Worm (Caenorhabditis elegans) whole organism, L1 larva: ENCODE measurements around the gene dsl-6.
"Not testable (repeated sequence)": the region's sequence is repeated elsewhere in the genome, so short reads cannot be mapped to it uniquely, and the experiment has no call there.

Experiments used
- F16B12.6 ChIP-seq: fragments of 150-350 bp; optimal IDR thresholded peaks from 2 replicates; lab custom pipeline; 2014; ENCODE audit warnings: missing biosample characterization, missing genetic modification characterization
- Y116A8C.19 ChIP-seq: sonication (generic microtip); optimal IDR thresholded peaks from 2 replicates; lab custom pipeline; 2016; ENCODE audit warnings: missing compliant biosample characterization, missing genetic modification characterization, borderline replicate concordance
- aha-1 ChIP-seq: fragments of 150-350 bp; optimal IDR thresholded peaks from 2 replicates; lab custom pipeline; 2014; ENCODE audit warnings: missing biosample characterization, missing genetic modification characterization
- ama-1 ChIP-seq: fragments of 150-350 bp; optimal IDR thresholded peaks from 2 replicates; lab custom pipeline; 2014
- ceh-8 ChIP-seq: fragments of 200-800 bp; sonication (Bioruptor generic); optimal IDR thresholded peaks from 2 replicates; lab custom pipeline; 2018; ENCODE audit warnings: mild to moderate bottlenecking, missing genetic modification characterization, moderate library complexity, missing compliant biosample characterization
- ceh-90 ChIP-seq: sonication (generic microtip); optimal IDR thresholded peaks from 2 replicates; lab custom pipeline; 2016; ENCODE audit warnings: missing genetic modification characterization, missing compliant biosample characterization
- dsc-1 ChIP-seq: sonication (generic microtip); optimal IDR thresholded peaks from 2 replicates; lab custom pipeline; 2016; ENCODE audit warnings: mild to moderate bottlenecking, missing genetic modification characterization, missing compliant biosample characterization
- efl-1 ChIP-seq, 4 experiments: fragments of 150-350 bp; optimal IDR thresholded peaks in 3 of 4; peaks in 1 of 4; 1 replicate in 1 of 4; 2 replicates in 3 of 4; lab custom pipeline; 2014; ENCODE audit warnings: missing biosample characterization in 2 of 4, missing genetic modification characterization in 2 of 4, missing genetic modification reagents in 2 of 4
- ets-5 ChIP-seq: fragments of 200-800 bp; sonication (Bioruptor generic); IDR thresholded peaks from 2 replicates; pipeline ENCODE4 v1.3.6; 2022; ENCODE audit warnings: missing genetic modification characterization, missing compliant biosample characterization
- isw-1 ChIP-seq: fragments of 200-800 bp; sonication (Bioruptor generic); IDR thresholded peaks from 2 replicates; pipeline ENCODE4 v1.3.6; 2022; ENCODE audit warnings: missing genetic modification characterization, missing compliant biosample characterization
- jun-1 ChIP-seq: fragments of 150-350 bp; optimal IDR thresholded peaks from 2 replicates; lab custom pipeline; 2014; ENCODE audit warnings: missing biosample characterization, missing genetic modification reagents, missing genetic modification characterization
- lin-13 ChIP-seq: fragments of 150-350 bp; optimal IDR thresholded peaks from 2 replicates; lab custom pipeline; 2014; ENCODE audit warnings: missing biosample characterization, missing genetic modification reagents, missing genetic modification characterization
- lin-15B ChIP-seq: fragments of 150-350 bp; sonication (generic microtip); optimal IDR thresholded peaks from 3 replicates; lab custom pipeline; 2014; ENCODE audit warnings: missing biosample characterization, missing genetic modification characterization
- mdl-1 ChIP-seq, 2 experiments: fragments of 150-350 bp; optimal IDR thresholded peaks; 2 replicates each; lab custom pipeline; 2014 to 2017; ENCODE audit warnings: missing biosample characterization in 2 of 2, missing genetic modification characterization in 2 of 2, inconsistent platforms in 1 of 2
- mep-1 ChIP-seq: fragments of 150-350 bp; optimal IDR thresholded peaks from 2 replicates; lab custom pipeline; 2014; ENCODE audit warnings: missing biosample characterization, missing genetic modification characterization
- nhr-11 ChIP-seq: fragments of 150-350 bp; optimal IDR thresholded peaks from 2 replicates; lab custom pipeline; 2014; ENCODE audit warnings: missing biosample characterization, missing genetic modification characterization
- nhr-12 ChIP-seq: sonication (generic microtip); optimal IDR thresholded peaks from 2 replicates; lab custom pipeline; 2017; ENCODE audit warnings: missing biosample characterization, missing genetic modification characterization
- nhr-19 ChIP-seq: fragments of 200-800 bp; sonication (Bioruptor generic); conservative IDR thresholded peaks from 2 replicates; pipeline ENCODE4 v1.3.6; 2022; ENCODE audit warnings: missing genetic modification characterization, missing compliant biosample characterization
- nhr-20 ChIP-seq: sonication (generic microtip); optimal IDR thresholded peaks from 2 replicates; lab custom pipeline; 2016; ENCODE audit warnings: mild to moderate bottlenecking, missing genetic modification characterization, missing compliant biosample characterization
- nhr-71 ChIP-seq: sonication (generic microtip); optimal IDR thresholded peaks from 2 replicates; lab custom pipeline; 2016; ENCODE audit warnings: mild to moderate bottlenecking, missing genetic modification characterization, moderate library complexity, missing compliant biosample characterization
- nhr-84 ChIP-seq: sonication (generic microtip); optimal IDR thresholded peaks from 2 replicates; lab custom pipeline; 2017; ENCODE audit warnings: missing biosample characterization, missing genetic modification characterization
- nhr-85 ChIP-seq: sonication (generic microtip); peaks from one replicate; lab custom pipeline; 2016; ENCODE audit warnings: missing genetic modification characterization, inconsistent platforms, missing compliant biosample characterization
- pax-3 ChIP-seq: fragments of 200-800 bp; sonication (Bioruptor generic); optimal IDR thresholded peaks from 2 replicates; lab custom pipeline; 2018; ENCODE audit warnings: mild to moderate bottlenecking, missing genetic modification characterization, moderate library complexity, missing compliant biosample characterization
- sox-4 ChIP-seq: sonication (generic microtip); optimal IDR thresholded peaks from 2 replicates; lab custom pipeline; 2016; ENCODE audit warnings: missing genetic modification characterization, missing compliant biosample characterization
- sptf-1 ChIP-seq: fragments of 150-350 bp; optimal IDR thresholded peaks from 2 replicates; lab custom pipeline; 2014; ENCODE audit warnings: missing biosample characterization, missing genetic modification characterization
- tbx-2 ChIP-seq: sonication (generic microtip); optimal IDR thresholded peaks from 2 replicates; lab custom pipeline; 2016; ENCODE audit warnings: missing genetic modification characterization, missing compliant biosample characterization
- unc-130 ChIP-seq: fragments of 150-350 bp; optimal IDR thresholded peaks from 2 replicates; lab custom pipeline; 2017; ENCODE audit warnings: missing biosample characterization, missing genetic modification characterization, inconsistent platforms
- ztf-11 ChIP-seq, 2 experiments: sonication (generic microtip); optimal IDR thresholded peaks; 2 replicates each; lab custom pipeline; 2016 to 2017; ENCODE audit warnings: missing genetic modification characterization in 2 of 2, missing biosample characterization in 1 of 2, missing compliant biosample characterization in 1 of 2

The dsl-6 gene

ce11 chrIV:11410084-11410483 is 12.0 kb upstream of the dsl-6 start, which contains the start of gene gfat-2:
gfat-2 (plus strand) TSS chrIV:11410228.
- no peak for TF ChIP-seq jun-1 (tag; lab: Kevin White, UChicago)

ce11 chrIV:11406744-11407690 is 8.9 kb upstream of the dsl-6 start, which contains the start of the genes his-63 and his-64:
his-63 (minus strand) TSS chrIV:11406861.
his-64 (plus strand) TSS chrIV:11407116.
- TF ChIP-seq ztf-11 (tag; optimal IDR thresholded peaks at IDR 0.05; lab: Kevin White, UChicago) (peak in 1 of 2 experiments; percentile 46), nhr-85 (tag; lab: Kevin White, UChicago) (peak; percentile 14), nhr-19 (GFP tag; lab: Robert Waterston, UW) (0 out of 2 replicates have a peak, but pooled peaks have one; percentile 18)
- TF ChIP-seq, all 84 proteins: peak for 3; not testable (repeated sequence) for 81

ce11 chrIV:11406127-11406526 is 8.0 kb upstream of the dsl-6 start:
- TF ChIP-seq efl-1 (optimal IDR thresholded peaks at IDR 0.05; lab: Kevin White, UChicago), result not testable (repeated sequence)
- TF ChIP-seq efl-1 (GFP tag; optimal IDR thresholded peaks at IDR 0.05 in 1 of 2; lab: Kevin White, UChicago), result peak in 1 of 2 experiments; percentile 21

- TF ChIP-seq tbx-2 (tag; lab: Kevin White, UChicago) (no peak), mdl-1 (tag; optimal IDR thresholded peaks at IDR 0.05; lab: Kevin White, UChicago) (no peak), pax-3 (tag; lab: Kevin White, UChicago) (no peak), F16B12.6 (no peak), ets-5 (GFP tag; lab: Robert Waterston, UW) (no peak), ceh-8 (GFP tag; lab: Kevin White, UChicago) (no peak), dsc-1 (tag; lab: Kevin White, UChicago) (no peak), nhr-71 (tag; lab: Kevin White, UChicago) (no peak), Y116A8C.19 (tag; lab: Kevin White, UChicago) (no peak), jun-1 (tag; lab: Kevin White, UChicago) (no peak), nhr-20 (tag; lab: Kevin White, UChicago) (no peak), aha-1 (no peak), lin-15B (no peak), unc-130 (tag; lab: Kevin White, UChicago) (no peak), mep-1 (tag; lab: Kevin White, UChicago) (no peak)
Observed at ce11 chrIV:11403288-11403991, 5.3 kb upstream of the dsl-6 start, which contains the start of the genes memi-3 and cyp-31A2. memi-3 (minus strand) TSS chrIV:11403338. cyp-31A2 (plus strand) TSS chrIV:11403961.

ce11 chrIV:11401482-11401881 is 3.4 kb upstream of the dsl-6 start:
- no peak for TF ChIP-seq ets-5 (GFP tag; lab: Robert Waterston, UW)
- TF ChIP-seq nhr-84, result no peak
- TF ChIP-seq lin-13, result no peak
- no peak for TF ChIP-seq ceh-90 (tag; lab: Kevin White, UChicago)
- TF ChIP-seq nhr-11 (tag; lab: Kevin White, UChicago), result no peak
- no peak for TF ChIP-seq isw-1 (GFP tag; lab: Robert Waterston, UW)
- no peak for TF ChIP-seq ama-1
- TF ChIP-seq sox-4 (tag; lab: Kevin White, UChicago), result no peak
- TF ChIP-seq ztf-11 (tag; optimal IDR thresholded peaks at IDR 0.05; lab: Kevin White, UChicago), result no peak
- no peak for TF ChIP-seq sptf-1 (tag; lab: Kevin White, UChicago)
- TF ChIP-seq tbx-2 (tag; lab: Kevin White, UChicago), result no peak
- no peak for TF ChIP-seq unc-130 (tag; lab: Kevin White, UChicago)
- no peak for TF ChIP-seq nhr-12 (tag; lab: Kevin White, UChicago)

ce11 chrIV:11400098-11400497 is 2.0 kb upstream of the dsl-6 start:
- not testable (repeated sequence) for TF ChIP-seq efl-1 (optimal IDR thresholded peaks at IDR 0.05; lab: Kevin White, UChicago)
- TF ChIP-seq efl-1 (GFP tag; optimal IDR thresholded peaks at IDR 0.05 in 1 of 2; lab: Kevin White, UChicago), result peak in 1 of 2 experiments; percentile 24
- TF ChIP-seq, all 84 proteins: peak for 1; not testable (repeated sequence) for 83
